Worm (Caenorhabditis elegans): ENCODE measurements around the gene skr-13.

DNA sequence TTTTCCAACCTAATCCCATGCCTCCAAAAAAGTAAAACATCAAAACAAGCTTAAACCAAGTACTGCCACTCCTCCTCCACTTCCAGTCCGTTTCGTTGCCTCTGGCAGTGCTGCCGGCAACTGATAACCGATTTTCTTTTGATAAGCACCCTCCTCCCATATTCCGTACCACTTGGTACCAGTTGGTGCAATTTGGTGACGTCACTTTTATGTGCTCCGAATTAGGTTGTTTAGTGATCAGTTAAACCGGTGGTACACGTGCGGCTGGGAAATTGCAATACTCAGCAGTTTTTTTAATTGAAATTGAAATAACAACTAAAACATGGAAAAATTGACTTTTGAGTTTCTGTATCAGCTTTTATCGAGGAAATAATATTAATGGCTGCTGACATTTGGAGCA, 11.7 kb upstream of the skr-13 start:
- no peak for TF ChIP-seq unc-39 (tag; optimal IDR thresholded peaks at IDR 0.05)
- TF ChIP-seq sptf-1 (tag; optimal IDR thresholded peaks at IDR 0.05), result no peak
- TF ChIP-seq mep-1 (tag; optimal IDR thresholded peaks at IDR 0.05), result no peak
- no peak for TF ChIP-seq blmp-1 (tag; optimal IDR thresholded peaks at IDR 0.05)
- no peak for TF ChIP-seq ces-1 (GFP tag; optimal IDR thresholded peaks at IDR 0.05)
- no peak for TF ChIP-seq tbx-8 (GFP tag; optimal IDR thresholded peaks at IDR 0.05)
- no peak for TF ChIP-seq lin-13 (tag; optimal IDR thresholded peaks at IDR 0.05)
- no peak for TF ChIP-seq elt-3 (tag; optimal IDR thresholded peaks at IDR 0.05)
- TF ChIP-seq pha-4 (tag; optimal IDR thresholded peaks at IDR 0.05), result no peak
- TF ChIP-seq flh-1 (GFP tag; optimal IDR thresholded peaks at IDR 0.05), result no peak
- no peak for TF ChIP-seq bed-3 (GFP tag; optimal IDR thresholded peaks at IDR 0.05)
- no peak for TF ChIP-seq nhr-237 (tag; optimal IDR thresholded peaks at IDR 0.05)
- TF ChIP-seq hlh-1 (tag; optimal IDR thresholded peaks at IDR 0.05), result no peak

All from whole organism, mixed stage, embryonic.